Worm (Caenorhabditis elegans): ENCODE data around the gene fipr-5.

DNA sequence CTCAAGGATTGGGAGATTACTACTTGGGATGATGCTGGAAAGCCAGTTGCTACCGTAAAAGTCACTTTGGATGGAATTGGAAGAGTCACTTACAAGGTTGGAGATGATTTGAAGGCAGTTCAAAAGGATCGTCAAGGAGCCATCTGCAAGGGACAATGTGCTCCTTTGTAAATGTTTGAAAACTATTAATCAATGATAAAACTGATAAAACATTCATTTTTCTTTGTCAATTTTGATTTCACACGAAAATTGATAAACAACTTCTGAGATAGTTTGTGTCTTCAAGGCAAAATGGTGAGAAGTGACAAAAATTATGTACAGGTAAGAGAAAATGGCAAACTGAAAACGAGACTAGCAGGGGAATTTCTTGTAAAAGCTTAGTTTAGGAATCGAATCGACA, 18.9 kb downstream of the fipr-5 start:
- no peak for TF ChIP-seq pha-4 (tag; optimal IDR thresholded peaks at IDR 0.05)
- TF ChIP-seq nhr-12 (tag; optimal IDR thresholded peaks at IDR 0.05): no peak
- TF ChIP-seq unc-62 (GFP tag; optimal IDR thresholded peaks at IDR 0.05): no peak
- no peak for TF ChIP-seq nhr-237 (tag; optimal IDR thresholded peaks at IDR 0.05)
- TF ChIP-seq nhr-28 (tag; optimal IDR thresholded peaks at IDR 0.05): no peak
- TF ChIP-seq sptf-1 (tag; optimal IDR thresholded peaks at IDR 0.05): no peak
- TF ChIP-seq ham-2 (GFP tag; optimal IDR thresholded peaks at IDR 0.05): no peak
- TF ChIP-seq lsy-2 (tag; optimal IDR thresholded peaks at IDR 0.05): no peak
- no peak for TF ChIP-seq unc-39 (tag; optimal IDR thresholded peaks at IDR 0.05)
- TF ChIP-seq lin-13 (tag; optimal IDR thresholded peaks at IDR 0.05): no peak
